Fruit fly (Drosophila melanogaster) whole organism, embryonic: ENCODE results near the gene CG15422.

Experiments used
- Adf1 ChIP-seq: fragments of 200-800 bp; sonication (Bioruptor generic); IDR thresholded peaks from 2 replicates; pipeline ENCODE4 v1.3.6; 2022; ENCODE audit warnings: missing biosample characterization, missing genetic modification characterization
- Asciz ChIP-seq: fragments of 200-800 bp; sonication (Bioruptor generic); optimal IDR thresholded peaks from 2 replicates; lab custom pipeline; 2017; ENCODE audit warnings: missing biosample characterization, mild to moderate bottlenecking, missing genetic modification characterization, missing genetic modification reagents
- Atf6 ChIP-seq: fragments of 200-800 bp; sonication (Bioruptor generic); IDR thresholded peaks from 2 replicates; pipeline ENCODE4 v1.3.6; 2022; ENCODE audit warnings: missing biosample characterization, missing genetic modification characterization
- CG10321 ChIP-seq: fragments of 200-800 bp; sonication (Bioruptor generic); IDR thresholded peaks from 2 replicates; pipeline ENCODE4 v1.3.6; 2022; ENCODE audit warnings: missing biosample characterization, missing genetic modification characterization
- CG10366 ChIP-seq: fragments of 200-800 bp; sonication (Bioruptor generic); IDR thresholded peaks from 2 replicates; pipeline ENCODE4 v1.3.6; 2022; ENCODE audit warnings: missing biosample characterization, missing genetic modification characterization
- CG10979 ChIP-seq: fragments of 200-800 bp; sonication (Bioruptor generic); optimal IDR thresholded peaks from 2 replicates; lab custom pipeline; 2018; ENCODE audit warnings: missing biosample characterization, mild to moderate bottlenecking, missing genetic modification characterization, moderate library complexity
- CG11723 ChIP-seq: fragments of 200-800 bp; sonication (Bioruptor generic); optimal IDR thresholded peaks from 2 replicates; lab custom pipeline; 2017; ENCODE audit warnings: missing biosample characterization, mild to moderate bottlenecking, missing genetic modification characterization
- CG13894 ChIP-seq: fragments of 200-800 bp; sonication (Bioruptor generic); optimal IDR thresholded peaks from 3 replicates; lab custom pipeline; 2018; ENCODE audit warnings: missing biosample characterization, mild to moderate bottlenecking, missing genetic modification characterization, moderate library complexity
- CG14710 ChIP-seq: fragments of 200-800 bp; sonication (Bioruptor generic); optimal IDR thresholded peaks from 3 replicates; lab custom pipeline; 2019; ENCODE audit warnings: missing biosample characterization, mild to moderate bottlenecking, missing genetic modification characterization, moderate library complexity
- CG1603 ChIP-seq: fragments of 200-800 bp; sonication (Bioruptor generic); optimal IDR thresholded peaks from 2 replicates; lab custom pipeline; 2019; ENCODE audit warnings: missing biosample characterization, mild to moderate bottlenecking, missing genetic modification characterization, moderate library complexity
- CG17385 ChIP-seq: fragments of 200-800 bp; sonication (Bioruptor generic); optimal IDR thresholded peaks from 3 replicates; lab custom pipeline; 2018; ENCODE audit warnings: missing biosample characterization, mild to moderate bottlenecking, missing genetic modification characterization
- CG30403 ChIP-seq: fragments of 200-800 bp; sonication (Bioruptor generic); optimal IDR thresholded peaks from 3 replicates; lab custom pipeline; 2016; ENCODE audit warnings: missing biosample characterization, missing genetic modification characterization
- CG31224 ChIP-seq: fragments of 200-800 bp; sonication (Bioruptor generic); IDR thresholded peaks from 2 replicates; pipeline ENCODE4 v1.3.6; 2022; ENCODE audit warnings: missing biosample characterization, missing genetic modification characterization
- CG32772 ChIP-seq: fragments of 200-800 bp; sonication (Bioruptor generic); IDR thresholded peaks from 2 replicates; pipeline ENCODE4 v1.3.6; 2022; ENCODE audit warnings: missing biosample characterization, missing genetic modification characterization
- CG34376 ChIP-seq: fragments of 200-800 bp; sonication (Bioruptor generic); optimal IDR thresholded peaks from 2 replicates; lab custom pipeline; 2018; ENCODE audit warnings: missing biosample characterization, mild to moderate bottlenecking, missing genetic modification characterization
- CG3995 ChIP-seq: fragments of 200-800 bp; sonication (Bioruptor generic); optimal IDR thresholded peaks from 3 replicates; lab custom pipeline; 2016; ENCODE audit warnings: missing biosample characterization, missing genetic modification characterization
- CG4707 ChIP-seq: fragments of 200-800 bp; sonication (Bioruptor generic); optimal IDR thresholded peaks from 2 replicates; lab custom pipeline; 2018; ENCODE audit warnings: missing biosample characterization, mild to moderate bottlenecking, missing genetic modification characterization, moderate library complexity
- CG6175 ChIP-seq: fragments of 200-800 bp; sonication (Bioruptor generic); IDR thresholded peaks from 3 replicates; pipeline ENCODE4 v1.3.6; 2022; ENCODE audit warnings: missing biosample characterization, missing genetic modification characterization
- CG6272 ChIP-seq: fragments of 200-800 bp; sonication (Bioruptor generic); IDR thresholded peaks from 2 replicates; pipeline ENCODE4 v1.3.6; 2022; ENCODE audit warnings: missing biosample characterization, missing genetic modification characterization
- CG7928 ChIP-seq: fragments of 200-800 bp; sonication (Bioruptor generic); optimal IDR thresholded peaks from 2 replicates; lab custom pipeline; 2017; ENCODE audit warnings: missing biosample characterization, mild to moderate bottlenecking, missing genetic modification characterization
- CG8944 ChIP-seq: fragments of 200-800 bp; sonication (Bioruptor generic); optimal IDR thresholded peaks from 3 replicates; lab custom pipeline; 2016; ENCODE audit warnings: missing biosample characterization, missing genetic modification characterization
- Dad ChIP-seq: fragments of 200-800 bp; sonication (Bioruptor generic); optimal IDR thresholded peaks from 3 replicates; lab custom pipeline; 2016; ENCODE audit warnings: missing biosample characterization, missing genetic modification characterization
- Dp ChIP-seq: fragments of 200-800 bp; sonication (Bioruptor generic); optimal IDR thresholded peaks from 2 replicates; lab custom pipeline; 2018; ENCODE audit warnings: missing biosample characterization, mild to moderate bottlenecking, missing genetic modification characterization, moderate library complexity
- ERR ChIP-seq: fragments of 200-800 bp; sonication (Bioruptor generic); optimal IDR thresholded peaks from 2 replicates; lab custom pipeline; 2016; ENCODE audit warnings: missing biosample characterization, missing genetic modification characterization
- Elba2 ChIP-seq: fragments of 200-800 bp; sonication (Bioruptor generic); optimal IDR thresholded peaks from 3 replicates; lab custom pipeline; 2016; ENCODE audit warnings: missing biosample characterization, missing genetic modification characterization
- Fer2 ChIP-seq: fragments of 200-800 bp; sonication (Bioruptor generic); optimal IDR thresholded peaks from 2 replicates; lab custom pipeline; 2018; ENCODE audit warnings: missing biosample characterization, mild to moderate bottlenecking, missing genetic modification characterization, moderate library complexity
- Fer3 ChIP-seq: fragments of 200-800 bp; sonication (Bioruptor generic); optimal IDR thresholded peaks from 2 replicates; lab custom pipeline; 2018; ENCODE audit warnings: missing biosample characterization, mild to moderate bottlenecking, missing genetic modification characterization, moderate library complexity
- H15 ChIP-seq: fragments of 200-800 bp; sonication (Bioruptor generic); IDR thresholded peaks from 3 replicates; pipeline ENCODE4 v1.3.6; 2022; ENCODE audit warnings: missing biosample characterization, missing genetic modification characterization
- HmgZ ChIP-seq: fragments of 200-800 bp; sonication (Bioruptor generic); optimal IDR thresholded peaks from 2 replicates; lab custom pipeline; 2018; ENCODE audit warnings: missing biosample characterization, mild to moderate bottlenecking, missing genetic modification characterization
- Nf-YB ChIP-seq: fragments of 200-800 bp; sonication (Bioruptor generic); optimal IDR thresholded peaks from 3 replicates; lab custom pipeline; 2019; ENCODE audit warnings: missing biosample characterization, mild to moderate bottlenecking, missing genetic modification characterization, moderate library complexity
- Poxn ChIP-seq: fragments of 200-800 bp; sonication (Bioruptor generic); IDR thresholded peaks from 2 replicates; pipeline ENCODE4 v1.3.6; 2022; ENCODE audit warnings: missing biosample characterization, missing genetic modification characterization
- Tbp ChIP-seq: fragments of >200 bp; optimal IDR thresholded peaks from 2 replicates; lab custom pipeline; 2018; ENCODE audit warnings: missing biosample characterization, missing genetic modification characterization
- Trl ChIP-seq, 3 experiments: fragments of >200 bp in 2 of 3; fragments of 200-800 bp in 1 of 3; sonication (Bioruptor generic) in 1 of 3; optimal IDR thresholded peaks; 2 replicates in 1 of 3; 3 replicates in 2 of 3; lab custom pipeline; 2016 to 2017; ENCODE audit warnings: missing biosample characterization in 1 of 3, missing genetic modification characterization in 1 of 3
- Xbp1 ChIP-seq: fragments of 200-800 bp; sonication (Bioruptor generic); optimal IDR thresholded peaks from 3 replicates; lab custom pipeline; 2016; ENCODE audit warnings: missing biosample characterization, mild to moderate bottlenecking, missing genetic modification characterization
- aop ChIP-seq: fragments of 200-800 bp; sonication (Bioruptor generic); IDR thresholded peaks from 2 replicates; pipeline ENCODE4 v1.3.6; 2022; ENCODE audit warnings: missing biosample characterization, missing genetic modification characterization
- br ChIP-seq: fragments of >200 bp; optimal IDR thresholded peaks from 2 replicates; lab custom pipeline; 2017
- cato ChIP-seq: fragments of 200-800 bp; sonication (Bioruptor generic); optimal IDR thresholded peaks from 2 replicates; lab custom pipeline; 2016; ENCODE audit warnings: missing biosample characterization, missing genetic modification characterization, borderline replicate concordance
- da ChIP-seq: fragments of 200-800 bp; sonication (Bioruptor generic); optimal IDR thresholded peaks from 2 replicates; lab custom pipeline; 2016; ENCODE audit warnings: missing biosample characterization, missing genetic modification characterization
- dati ChIP-seq: fragments of 200-800 bp; sonication (Bioruptor generic); IDR thresholded peaks from 2 replicates; pipeline ENCODE4 v1.3.6; 2022; ENCODE audit warnings: missing biosample characterization, missing genetic modification characterization
- dmrt11E ChIP-seq: fragments of 200-800 bp; sonication (Bioruptor generic); optimal IDR thresholded peaks from 3 replicates; lab custom pipeline; 2018; ENCODE audit warnings: missing biosample characterization, mild to moderate bottlenecking, missing genetic modification characterization, moderate library complexity
- inv ChIP-seq: fragments of 200-800 bp; sonication (Bioruptor generic); IDR thresholded peaks from 2 replicates; pipeline ENCODE4 v1.3.6; 2022; ENCODE audit warnings: missing biosample characterization, missing genetic modification characterization; ENCODE audit not compliant: partially characterized antibody
- jing ChIP-seq: fragments of 200-800 bp; sonication (Bioruptor generic); optimal IDR thresholded peaks from 2 replicates; lab custom pipeline; 2018; ENCODE audit warnings: missing biosample characterization, mild to moderate bottlenecking, missing genetic modification characterization
- maf-S ChIP-seq: fragments of 200-800 bp; sonication (Bioruptor generic); optimal IDR thresholded peaks from 2 replicates; lab custom pipeline; 2016; ENCODE audit warnings: missing biosample characterization, missing genetic modification characterization
- nau ChIP-seq: fragments of 200-800 bp; sonication (Bioruptor generic); optimal IDR thresholded peaks from 3 replicates; lab custom pipeline; 2017; ENCODE audit warnings: missing biosample characterization, mild to moderate bottlenecking, missing genetic modification characterization, missing genetic modification reagents
- nerfin-1 ChIP-seq: fragments of 200-800 bp; sonication (Bioruptor generic); optimal IDR thresholded peaks from 3 replicates; lab custom pipeline; 2019; ENCODE audit warnings: missing biosample characterization, mild to moderate bottlenecking, missing genetic modification characterization, moderate library complexity
- p53 ChIP-seq: fragments of 200-800 bp; sonication (Bioruptor generic); optimal IDR thresholded peaks from 2 replicates; lab custom pipeline; 2016; ENCODE audit warnings: missing biosample characterization, missing genetic modification characterization
- repo ChIP-seq: fragments of 200-800 bp; sonication (Bioruptor generic); optimal IDR thresholded peaks from 2 replicates; lab custom pipeline; 2016; ENCODE audit warnings: missing biosample characterization, missing genetic modification characterization
- rib ChIP-seq: fragments of 200-800 bp; sonication (Bioruptor generic); IDR thresholded peaks from 2 replicates; pipeline ENCODE4 v1.3.6; 2022; ENCODE audit warnings: missing biosample characterization, missing genetic modification characterization
- tio ChIP-seq: fragments of 200-800 bp; sonication (Bioruptor generic); optimal IDR thresholded peaks from 2 replicates; lab custom pipeline; 2017; ENCODE audit warnings: missing biosample characterization, missing genetic modification characterization, inconsistent platforms
- wek ChIP-seq: fragments of 200-800 bp; sonication (Bioruptor generic); optimal IDR thresholded peaks from 3 replicates; lab custom pipeline; 2018; ENCODE audit warnings: missing biosample characterization, mild to moderate bottlenecking, missing genetic modification characterization, moderate library complexity

CG15422 gene

dm6 chr2L:4053421-4054091 is 48.8 kb downstream of the CG15422 start (continued):
- TF ChIP-seq Asciz (GFP tag; lab: Kevin White, UChicago) (peak; percentile 61), maf-S (GFP tag; lab: Kevin White, UChicago) (peak; percentile 5), Nf-YB (GFP tag; lab: Kevin White, UChicago) (peak; percentile 56), repo (GFP tag; lab: Kevin White, UChicago) (no peak), dati (no peak), CG17385 (GFP tag; lab: Kevin White, UChicago) (peak; percentile 92), Fer3 (peak; percentile 31), CG8944 (no peak), CG10321 (no peak), aop (GFP tag; lab: Robert Waterston, UW) (no peak), CG7928 (no peak), CG6272 (GFP tag; lab: Robert Waterston, UW) (no peak), H15 (GFP tag; lab: Robert Waterston, UW) (0 out of 3 replicates have a peak, but pooled peaks have one; percentile 47), cato (GFP tag; lab: Kevin White, UChicago) (peak; percentile 63), dmrt11E (tag; lab: Kevin White, UChicago) (peak; percentile 89), Xbp1 (peak; percentile 44), da (GFP tag; lab: Kevin White, UChicago) (no peak), CG30403 (peak; percentile 72), Atf6 (peak; percentile 28; the same call in 1 of the 2 replicates), CG34376 (GFP tag; lab: Kevin White, UChicago) (no peak), Tbp (GFP tag; lab: Kevin White, UChicago) (no peak), br (no peak), Trl (optimal IDR thresholded peaks at IDR 0.05; lab: Kevin White, UChicago) (no peak), Trl (GFP tag; optimal IDR thresholded peaks at IDR 0.05; lab: Kevin White, UChicago) (no peak), CG13894 (tag; lab: Kevin White, UChicago) (no peak), HmgZ (tag; lab: Kevin White, UChicago) (peak; percentile 8), CG10366 (peak; percentile 51), inv (GFP tag; lab: Robert Waterston, UW) (no peak), CG6175 (no peak), ERR (GFP tag; lab: Kevin White, UChicago) (no peak), nau (GFP tag; lab: Kevin White, UChicago) (peak; percentile 58), CG10979 (tag; lab: Kevin White, UChicago) (peak; percentile 88), Elba2 (GFP tag; lab: Kevin White, UChicago) (no peak), wek (GFP tag; lab: Kevin White, UChicago) (no peak), CG32772 (GFP tag; lab: Robert Waterston, UW) (peak; percentile 63), CG31224 (GFP tag; lab: Robert Waterston, UW) (peak; percentile 41; the same call in 1 of the 2 replicates), CG1603 (tag; lab: Kevin White, UChicago) (peak; percentile 42), Poxn (no peak), nerfin-1 (tag; lab: Kevin White, UChicago) (peak; percentile 69), Adf1 (GFP tag; lab: Robert Waterston, UW) (no peak), p53 (GFP tag; lab: Kevin White, UChicago) (no peak), rib (no peak), CG3995 (GFP tag; lab: Kevin White, UChicago) (no peak), CG14710 (tag; lab: Kevin White, UChicago) (peak; percentile 83), jing (GFP tag; lab: Kevin White, UChicago) (peak; percentile 23), tio (GFP tag; lab: Kevin White, UChicago) (peak; percentile 54), Fer2 (peak; percentile 12), Dp (GFP tag; lab: Kevin White, UChicago) (no peak), Dad (GFP tag; lab: Kevin White, UChicago) (no peak), CG4707 (GFP tag; lab: Kevin White, UChicago) (peak; percentile 60), CG11723 (GFP tag; lab: Kevin White, UChicago) (peak; percentile 53)
